Fruit fly (Drosophila melanogaster): ENCODE data around the gene TfAP-2.
A peak's percentile ranks its signal among the peaks of the same experiment; 100 is the strongest.

The TfAP-2 gene

DNA sequence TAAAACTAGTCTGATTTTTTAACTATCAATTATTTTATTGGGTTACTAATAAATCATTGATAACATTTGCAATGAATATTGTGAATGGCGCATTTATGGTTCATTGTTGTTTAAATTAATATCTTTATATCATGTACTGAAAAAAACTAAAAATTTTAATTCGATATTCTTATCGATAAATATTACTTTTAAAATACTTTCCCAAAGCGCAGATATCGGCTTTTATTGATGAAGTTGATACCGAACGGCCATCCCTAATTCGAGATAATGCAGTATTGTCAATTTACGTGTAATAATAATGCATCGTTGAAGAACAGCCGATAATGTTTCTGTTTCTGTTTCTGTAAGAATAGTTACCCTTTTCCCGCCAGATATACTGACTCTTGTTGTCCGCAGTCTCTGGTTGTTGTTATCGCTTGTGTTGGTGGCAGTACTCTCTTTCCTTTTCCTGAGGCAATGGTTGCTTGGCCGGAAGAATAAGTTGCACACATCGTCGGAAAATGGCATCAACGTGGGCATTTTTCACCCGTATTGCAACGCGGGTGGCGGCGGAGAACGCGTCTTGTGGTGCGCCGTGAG, 39.5 kb downstream of the TfAP-2 start:
- TF ChIP-seq EcR (GFP tag; optimal IDR thresholded peaks at IDR 0.05) (no peak), CG8478 (optimal IDR thresholded peaks at IDR 0.05) (no peak), pan (optimal IDR thresholded peaks at IDR 0.05) (no peak), Dll (optimal IDR thresholded peaks at IDR 0.05) (no peak), usp (GFP tag; optimal IDR thresholded peaks at IDR 0.05) (no peak), psq (optimal IDR thresholded peaks at IDR 0.05) (no peak)

DNA sequence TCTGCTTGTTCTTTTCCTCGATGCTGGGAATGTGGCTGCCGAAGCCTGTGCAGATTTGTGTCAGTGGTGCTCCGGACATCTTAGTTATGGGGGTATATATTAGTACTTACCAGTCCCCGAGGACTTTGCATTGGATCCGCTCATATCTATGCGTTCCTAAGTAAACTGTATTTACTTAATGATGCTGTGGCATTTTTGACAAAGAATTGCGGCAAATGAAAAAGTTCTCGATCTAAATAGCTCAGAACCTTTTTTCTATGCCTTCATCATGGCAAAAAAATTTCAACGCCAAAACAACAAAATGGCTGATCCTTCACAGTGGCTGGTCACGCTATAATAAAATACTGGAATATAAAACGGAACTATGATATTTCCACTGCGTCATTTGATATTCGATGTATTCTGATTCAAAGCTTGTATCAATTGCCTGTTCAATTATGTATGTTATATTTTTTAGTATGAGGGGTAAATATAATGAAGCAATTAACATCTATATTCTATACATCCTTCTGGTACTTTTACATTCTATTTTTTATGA, 47.6 kb downstream of the TfAP-2 start, which contains the start of gene MED1:
Gene MED1 (minus strand): TSS at position 295 of the 538 bp plus-strand sequence.
- TF ChIP-seq pan (optimal IDR thresholded peaks at IDR 0.05) (no peak), Dll (optimal IDR thresholded peaks at IDR 0.05) (no peak), CG8478 (optimal IDR thresholded peaks at IDR 0.05) (no peak), psq (optimal IDR thresholded peaks at IDR 0.05) (no peak), usp (GFP tag; optimal IDR thresholded peaks at IDR 0.05) (no peak), EcR (GFP tag; optimal IDR thresholded peaks at IDR 0.05) (no peak)

- TF ChIP-seq psq (optimal IDR thresholded peaks at IDR 0.05) (no peak), CG8478 (optimal IDR thresholded peaks at IDR 0.05) (no peak), usp (GFP tag; optimal IDR thresholded peaks at IDR 0.05) (no peak), Dll (optimal IDR thresholded peaks at IDR 0.05) (no peak), pan (optimal IDR thresholded peaks at IDR 0.05) (no peak), EcR (GFP tag; optimal IDR thresholded peaks at IDR 0.05) (no peak)
Measured at dm6 chr3L:21635208-21635607, 48.6 kb downstream of the TfAP-2 start, which contains the start of gene ORMDL. ORMDL (plus strand) TSS chr3L:21635305.

DNA sequence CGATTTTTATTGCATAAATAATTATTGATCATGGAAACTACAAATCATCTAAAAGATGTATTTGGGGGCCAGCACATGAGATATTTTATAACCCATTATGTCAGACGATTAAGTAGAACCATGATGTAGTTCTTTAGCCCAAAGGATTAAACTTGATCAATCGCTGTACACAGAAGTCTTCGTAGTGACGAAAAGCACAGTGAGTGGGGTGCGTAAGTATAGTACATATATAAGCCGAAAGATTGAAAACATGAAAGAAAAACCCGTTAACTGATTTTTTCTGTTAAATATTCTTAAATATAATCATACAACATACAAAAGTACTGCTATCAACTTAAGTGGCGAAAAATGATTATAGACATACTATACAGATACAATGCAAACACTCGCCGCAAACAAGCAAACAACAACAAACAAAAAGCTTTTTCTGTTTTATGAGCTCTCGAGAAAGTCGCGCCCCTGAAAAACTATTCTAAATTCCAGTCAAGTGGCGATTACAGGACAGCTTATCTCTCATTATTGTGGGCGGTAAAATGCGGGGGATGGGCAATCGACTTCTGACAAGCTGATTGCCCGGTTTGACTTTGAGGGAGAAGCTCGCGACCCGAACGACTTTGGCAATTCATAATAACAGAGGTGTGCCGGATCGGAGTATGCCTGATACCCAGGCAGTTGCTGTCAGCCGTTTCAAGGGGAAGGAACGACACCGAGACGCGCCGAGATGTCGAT, 49.8 kb downstream of the TfAP-2 start, which contains the start of gene CG32444:
Gene CG32444 (plus strand): TSS at position 683 of the 729 bp plus-strand sequence.
- no peak for TF ChIP-seq psq (optimal IDR thresholded peaks at IDR 0.05)
- no peak for TF ChIP-seq CG8478 (optimal IDR thresholded peaks at IDR 0.05)
- TF ChIP-seq Dll (optimal IDR thresholded peaks at IDR 0.05), result no peak
- no peak for TF ChIP-seq pan (optimal IDR thresholded peaks at IDR 0.05)
- TF ChIP-seq usp (GFP tag; optimal IDR thresholded peaks at IDR 0.05), result no peak
- no peak for TF ChIP-seq EcR (GFP tag; optimal IDR thresholded peaks at IDR 0.05)

dm6 chr3L:21639059-21639458, 52.4 kb downstream of the TfAP-2 start, which contains the start of gene CG32445:
CG32445 (plus strand) TSS chr3L:21639359.
- TF ChIP-seq usp (GFP tag; optimal IDR thresholded peaks at IDR 0.05) (no peak), EcR (GFP tag; optimal IDR thresholded peaks at IDR 0.05) (no peak), CG8478 (optimal IDR thresholded peaks at IDR 0.05) (no peak), psq (optimal IDR thresholded peaks at IDR 0.05) (no peak), Dll (optimal IDR thresholded peaks at IDR 0.05) (no peak), pan (optimal IDR thresholded peaks at IDR 0.05) (no peak)

DNA sequence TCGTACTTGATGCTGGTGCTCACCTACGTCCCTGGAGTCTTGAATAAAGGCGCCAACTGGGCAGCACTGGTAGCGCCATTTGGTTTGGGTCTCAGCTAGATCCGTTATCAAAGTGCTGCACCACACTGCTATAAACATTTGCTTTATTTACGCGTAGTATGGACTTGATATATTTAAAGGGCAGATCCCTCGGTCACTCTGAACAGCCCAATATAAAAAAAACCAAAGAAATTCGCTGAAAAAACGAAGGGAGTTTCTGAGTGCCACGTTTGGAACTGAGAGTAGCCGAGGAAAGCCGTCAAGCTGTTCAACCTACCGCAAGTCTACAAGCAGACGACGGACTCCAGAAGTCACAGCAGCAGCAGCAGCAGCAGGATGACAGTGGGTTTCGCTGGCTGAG, 54.2 kb downstream of the TfAP-2 start, which contains the start of gene Atox1:
Gene Atox1 (plus strand): TSS at position 181 of the 400 bp plus-strand sequence.
- TF ChIP-seq CG8478 (optimal IDR thresholded peaks at IDR 0.05) (no peak), psq (optimal IDR thresholded peaks at IDR 0.05) (no peak), Dll (optimal IDR thresholded peaks at IDR 0.05) (no peak), pan (optimal IDR thresholded peaks at IDR 0.05) (no peak), EcR (GFP tag; optimal IDR thresholded peaks at IDR 0.05) (no peak), usp (GFP tag; optimal IDR thresholded peaks at IDR 0.05) (no peak)

DNA sequence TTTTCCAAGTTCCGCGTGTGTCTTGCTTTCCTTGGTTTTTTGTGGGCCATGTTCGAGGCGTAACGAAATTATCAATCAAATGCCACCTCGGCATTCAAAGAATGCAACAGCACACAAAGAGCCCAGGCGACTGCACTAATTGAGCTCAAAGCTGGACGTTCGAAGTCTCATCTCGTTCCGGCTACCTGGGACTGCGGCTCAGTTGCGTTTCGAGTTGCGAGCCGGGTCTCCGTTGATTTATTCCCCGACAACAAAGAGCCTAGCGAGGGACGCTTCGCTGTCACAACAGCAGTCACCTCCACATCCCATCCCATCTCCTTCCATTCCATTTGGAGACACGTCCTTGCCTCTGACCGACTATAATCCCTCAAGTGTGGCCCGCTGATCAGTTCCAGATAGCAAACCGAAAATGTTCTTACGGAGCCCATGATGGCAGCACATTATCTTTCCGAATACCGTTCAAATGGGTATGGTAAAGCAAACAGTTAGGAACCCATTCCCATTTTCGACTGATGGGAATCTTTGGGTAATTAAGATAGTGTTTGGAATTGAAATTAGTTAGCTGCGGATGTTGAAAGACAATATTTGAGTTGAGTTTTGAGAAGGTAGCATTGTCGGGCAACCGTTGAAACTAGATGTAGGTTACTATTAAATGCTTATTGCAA, 56.4 kb downstream of the TfAP-2 start:
- TF ChIP-seq pan (optimal IDR thresholded peaks at IDR 0.05), result no peak
- TF ChIP-seq Dll (optimal IDR thresholded peaks at IDR 0.05), result no peak
- no peak for TF ChIP-seq CG8478 (optimal IDR thresholded peaks at IDR 0.05)
- no peak for TF ChIP-seq EcR (GFP tag; optimal IDR thresholded peaks at IDR 0.05)
- TF ChIP-seq usp (GFP tag; optimal IDR thresholded peaks at IDR 0.05), result no peak
- TF ChIP-seq psq (optimal IDR thresholded peaks at IDR 0.05), result no peak

DNA sequence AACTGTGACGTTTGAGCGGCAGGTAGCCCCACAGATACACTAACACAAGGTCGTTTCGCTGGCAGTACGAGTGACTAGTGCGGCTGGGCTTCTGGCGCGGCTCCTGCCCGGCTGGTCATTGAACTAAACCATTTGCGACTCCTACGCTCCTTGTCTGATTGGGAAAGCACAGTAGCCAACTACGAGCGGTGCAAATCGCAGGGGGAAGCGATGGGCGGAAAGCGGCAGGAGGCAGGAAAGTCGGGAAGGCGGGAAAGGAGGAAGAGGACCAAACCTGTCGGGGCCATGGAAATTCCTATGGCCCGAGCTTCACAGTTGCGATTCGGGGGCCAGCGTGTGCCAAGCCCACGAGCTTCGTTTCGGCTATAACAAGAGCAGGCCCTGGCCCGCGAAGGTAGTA, 57.5 kb downstream of the TfAP-2 start:
- TF ChIP-seq EcR (GFP tag; optimal IDR thresholded peaks at IDR 0.05), result peak in 1 of 2 experiments; percentile 79
- TF ChIP-seq pan (optimal IDR thresholded peaks at IDR 0.05), result no peak
- TF ChIP-seq Dll (optimal IDR thresholded peaks at IDR 0.05), result no peak
- TF ChIP-seq CG8478 (optimal IDR thresholded peaks at IDR 0.05), result no peak

DNA sequence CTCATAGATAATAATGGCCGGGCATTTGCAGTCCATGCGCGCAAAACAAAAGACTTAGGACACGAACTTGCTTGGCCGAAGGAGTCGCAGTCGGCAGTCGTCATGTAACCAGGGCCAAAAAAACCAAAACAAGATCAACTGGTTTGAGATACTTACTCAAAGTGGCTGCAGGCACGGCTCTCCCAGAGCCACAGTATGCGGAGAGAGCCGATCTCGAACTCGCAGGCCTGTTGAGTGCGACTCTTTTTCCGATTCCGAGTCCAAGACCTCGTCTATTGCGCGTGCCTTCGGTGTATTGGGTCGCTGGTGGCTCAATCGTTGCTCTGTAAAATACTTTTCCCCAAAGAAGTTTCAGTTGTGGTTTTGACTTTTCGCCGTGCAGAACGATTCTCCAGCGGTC, 58.0 kb downstream of the TfAP-2 start, which contains the start of gene CG43980:
Gene CG43980 (plus strand): TSS at position 352 of the 400 bp plus-strand sequence.
- TF ChIP-seq CG8478 (optimal IDR thresholded peaks at IDR 0.05), result no peak
- no peak for TF ChIP-seq usp (GFP tag; optimal IDR thresholded peaks at IDR 0.05)

dm6 chr3L:21645878-21646277, 59.2 kb downstream of the TfAP-2 start:
- TF ChIP-seq CG8478 (optimal IDR thresholded peaks at IDR 0.05) (no peak), EcR (GFP tag; optimal IDR thresholded peaks at IDR 0.05) (no peak), psq (optimal IDR thresholded peaks at IDR 0.05) (no peak)

dm6 chr3L:21647853-21648252, 61.2 kb downstream of the TfAP-2 start:
- no peak for TF ChIP-seq EcR (GFP tag; optimal IDR thresholded peaks at IDR 0.05)
- TF ChIP-seq CG8478 (optimal IDR thresholded peaks at IDR 0.05), result no peak
- no peak for TF ChIP-seq pan (optimal IDR thresholded peaks at IDR 0.05)
- no peak for TF ChIP-seq Dll (optimal IDR thresholded peaks at IDR 0.05)
- TF ChIP-seq psq (optimal IDR thresholded peaks at IDR 0.05), result no peak
- TF ChIP-seq usp (GFP tag; optimal IDR thresholded peaks at IDR 0.05), result no peak

DNA sequence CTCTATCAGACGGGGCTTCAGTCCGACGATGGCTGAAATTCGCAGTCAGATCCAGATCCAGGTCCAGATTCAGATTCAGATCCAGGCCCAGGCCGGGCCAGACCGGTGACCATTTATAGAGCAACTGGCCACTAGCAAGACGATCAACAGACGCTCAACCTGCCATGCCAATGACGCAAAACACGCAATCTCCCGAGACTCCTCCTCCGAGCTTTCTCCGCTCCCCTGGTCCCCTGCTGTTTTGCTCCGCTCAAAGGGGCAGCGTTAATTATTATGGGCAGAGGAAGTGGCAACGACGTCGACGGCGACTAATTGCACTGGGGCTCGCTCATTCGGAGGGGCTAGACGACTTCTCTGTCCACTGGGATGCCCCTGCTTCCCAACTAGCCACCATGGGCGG, 64.8 kb downstream of the TfAP-2 start:
- no peak for TF ChIP-seq EcR (GFP tag; optimal IDR thresholded peaks at IDR 0.05)
- TF ChIP-seq CG8478 (optimal IDR thresholded peaks at IDR 0.05), result no peak
- no peak for TF ChIP-seq psq (optimal IDR thresholded peaks at IDR 0.05)
- no peak for TF ChIP-seq Dll (optimal IDR thresholded peaks at IDR 0.05)
- no peak for TF ChIP-seq usp (GFP tag; optimal IDR thresholded peaks at IDR 0.05)
